Worm (Caenorhabditis elegans) whole organism, L4/young adult: ENCODE measurements around the gene pcyt-1.

Source experiments
- W03F9.2 ChIP-seq: fragments of 150-350 bp; optimal IDR thresholded peaks from 2 replicates; lab custom pipeline; 2014; ENCODE audit warnings: missing biosample characterization, missing genetic modification characterization
- dao-5 ChIP-seq: sonication (generic microtip); optimal IDR thresholded peaks from 2 replicates; lab custom pipeline; 2016; ENCODE audit warnings: missing genotype, missing genetic modification characterization, moderate library complexity, missing compliant biosample characterization
- him-1 ChIP-seq: sonication (generic microtip); optimal IDR thresholded peaks from 2 replicates; lab custom pipeline; 2016; ENCODE audit warnings: missing genotype, missing genetic modification reagents, missing genetic modification characterization, missing compliant biosample characterization

The pcyt-1 gene

ce11 chrX:7578308-7578707 is 6.2 kb downstream of the pcyt-1 start:
- no peak for TF ChIP-seq dao-5
- no peak for TF ChIP-seq W03F9.2
- no peak for TF ChIP-seq him-1 (tag; lab: Kevin White, UChicago)

ce11 chrX:7582223-7582622 is 10.1 kb downstream of the pcyt-1 start:
- TF ChIP-seq dao-5: no peak
- TF ChIP-seq W03F9.2: no peak
- TF ChIP-seq him-1 (tag; lab: Kevin White, UChicago): no peak

- no peak for TF ChIP-seq dao-5
- TF ChIP-seq him-1 (tag; lab: Kevin White, UChicago): no peak
- TF ChIP-seq W03F9.2: no peak
These were observed 11.8 kb downstream of the pcyt-1 start for ce11 chrX:7583930-7584329.

ce11 chrX:7585610-7586259 is 13.6 kb downstream of the pcyt-1 start, which contains the start of gene adt-2:
Gene adt-2 (plus strand): TSS chrX:7586209.
- TF ChIP-seq dao-5 (no peak), W03F9.2 (no peak), him-1 (tag; lab: Kevin White, UChicago) (no peak)

- TF ChIP-seq dao-5 (no peak), him-1 (tag; lab: Kevin White, UChicago) (no peak), W03F9.2 (no peak)
These were observed 14.4 kb downstream of the pcyt-1 start for ce11 chrX:7586588-7586987.

ce11 chrX:7587741-7588235 is 15.6 kb downstream of the pcyt-1 start:
- TF ChIP-seq dao-5 (no peak), him-1 (tag; lab: Kevin White, UChicago) (no peak), W03F9.2 (no peak)

ce11 chrX:7590756-7591155 is 18.6 kb downstream of the pcyt-1 start:
- no peak for TF ChIP-seq dao-5
- no peak for TF ChIP-seq him-1 (tag; lab: Kevin White, UChicago)
- TF ChIP-seq W03F9.2: no peak

- TF ChIP-seq him-1 (tag; lab: Kevin White, UChicago) (no peak), dao-5 (no peak), W03F9.2 (no peak)
These were observed 21.9 kb downstream of the pcyt-1 start for ce11 chrX:7593931-7594544.

ce11 chrX:7596029-7596428 is 23.9 kb downstream of the pcyt-1 start:
- TF ChIP-seq W03F9.2 (no peak), him-1 (tag; lab: Kevin White, UChicago) (no peak), dao-5 (no peak)

ce11 chrX:7596627-7597026 is 24.5 kb downstream of the pcyt-1 start, which contains the start of gene C44E12.1:
Gene C44E12.1 (plus strand): TSS chrX:7596927.
- TF ChIP-seq W03F9.2: no peak
- no peak for TF ChIP-seq dao-5
- no peak for TF ChIP-seq him-1 (tag; lab: Kevin White, UChicago)

- no peak for TF ChIP-seq dao-5
- TF ChIP-seq him-1 (tag; lab: Kevin White, UChicago): no peak
- TF ChIP-seq W03F9.2: no peak
These were observed 35.8 kb downstream of the pcyt-1 start, which contains the start of gene twk-17 for ce11 chrX:7607982-7608381. Gene twk-17 (minus strand): TSS chrX:7608082.

- TF ChIP-seq W03F9.2 (no peak), him-1 (tag; lab: Kevin White, UChicago) (no peak), dao-5 (no peak)
These were observed 42.3 kb downstream of the pcyt-1 start for ce11 chrX:7614466-7614865.

- TF ChIP-seq W03F9.2 (no peak), dao-5 (no peak), him-1 (tag; lab: Kevin White, UChicago) (no peak)
These were observed 55.2 kb downstream of the pcyt-1 start, which contains the start of gene nlp-61 for ce11 chrX:7627351-7627750. Gene nlp-61 (plus strand): TSS chrX:7627651.
